Worm (Caenorhabditis elegans) whole organism, dauer: ENCODE results near the gene ldh-1.
"Not testable (repeated sequence)": the region's sequence is repeated elsewhere in the genome, so short reads cannot be mapped to it uniquely, and the experiment has no call there.

Experiments used
- unc-62 ChIP-seq: sonication (generic microtip); optimal IDR thresholded peaks from 2 replicates; lab custom pipeline; 2017; ENCODE audit warnings: missing biosample characterization, missing genetic modification reagents, missing genetic modification characterization

Gene ldh-1

DNA sequence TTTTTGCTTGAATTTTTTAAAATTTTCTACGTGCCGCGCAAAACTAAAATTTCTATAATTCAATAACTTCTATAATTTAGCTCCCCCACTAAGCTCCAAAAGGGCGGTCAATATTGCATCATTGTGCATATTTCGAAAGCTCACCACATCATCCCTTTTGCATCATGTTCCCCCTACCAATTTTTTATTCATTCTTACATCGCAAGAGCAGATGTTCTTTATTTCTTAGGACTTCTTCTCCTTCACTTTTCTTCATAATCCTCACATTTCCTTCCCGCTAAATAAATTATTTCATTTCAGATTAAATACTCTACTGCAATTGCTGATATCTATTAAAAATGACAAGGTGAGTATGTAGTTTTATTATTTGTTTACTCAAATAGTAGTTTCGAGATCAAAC lies at the start of gene ldh-1:
TSS of gene ldh-1 (plus strand) at position 301 of the 400 bp plus-strand sequence.
- TF ChIP-seq unc-62 (GFP tag; lab: Kevin White, UChicago) = no peak

DNA sequence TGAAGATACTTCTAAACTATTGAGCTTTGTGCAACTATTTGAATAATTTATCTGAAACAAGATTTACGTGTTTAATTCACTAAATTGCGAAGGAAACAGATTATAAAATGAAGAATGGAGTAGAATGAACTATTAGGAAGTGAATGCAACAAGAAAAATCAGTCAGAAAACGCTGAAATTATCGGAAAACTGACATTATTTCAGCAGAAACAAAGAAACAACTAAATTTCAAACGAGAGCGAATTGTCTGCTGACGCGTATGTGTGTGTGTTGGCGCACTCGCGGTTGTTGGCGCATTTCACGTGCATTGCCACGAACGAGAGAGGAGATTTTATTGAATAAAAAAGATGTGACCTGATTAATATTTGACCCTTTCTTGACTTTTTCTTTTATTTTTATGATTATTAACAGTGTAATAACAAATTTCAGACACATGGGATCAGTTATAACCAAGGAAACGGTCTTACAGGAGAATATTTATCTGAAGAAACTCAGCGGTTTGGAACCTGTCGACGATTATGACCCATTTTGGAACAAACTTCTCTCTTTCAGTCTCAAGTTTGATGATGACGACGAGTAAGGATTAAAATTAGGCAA lies 48.0 kb upstream of the ldh-1 start, which contains the start of the genes trr-1 and C47D12.2:
TSS of gene trr-1 (minus strand) at position 51 of the 597 bp plus-strand sequence.
TSS of gene C47D12.2 (plus strand) at position 430 of the 597 bp plus-strand sequence.
- TF ChIP-seq unc-62 (GFP tag; lab: Kevin White, UChicago) = no peak

DNA sequence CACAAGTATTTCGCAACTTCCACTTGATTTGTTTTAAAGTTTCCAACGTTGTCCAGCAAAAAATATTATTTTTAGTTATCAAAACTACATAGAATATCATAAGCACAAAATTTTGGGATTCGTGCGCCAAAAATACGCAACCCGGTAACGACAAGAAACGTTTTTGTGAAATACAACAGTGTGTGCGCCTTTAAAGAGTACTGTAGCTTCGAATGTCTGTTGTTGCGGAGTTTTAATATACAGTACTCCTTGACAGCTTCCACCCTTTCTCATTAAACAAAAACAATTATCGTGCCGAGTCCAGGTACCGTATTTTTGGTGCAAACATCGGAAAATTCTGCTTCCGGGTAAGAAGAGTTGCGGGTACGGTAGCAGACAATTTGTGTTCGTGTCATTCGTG lies 43.8 kb upstream of the ldh-1 start:
- TF ChIP-seq unc-62 (GFP tag; lab: Kevin White, UChicago) = no peak

DNA sequence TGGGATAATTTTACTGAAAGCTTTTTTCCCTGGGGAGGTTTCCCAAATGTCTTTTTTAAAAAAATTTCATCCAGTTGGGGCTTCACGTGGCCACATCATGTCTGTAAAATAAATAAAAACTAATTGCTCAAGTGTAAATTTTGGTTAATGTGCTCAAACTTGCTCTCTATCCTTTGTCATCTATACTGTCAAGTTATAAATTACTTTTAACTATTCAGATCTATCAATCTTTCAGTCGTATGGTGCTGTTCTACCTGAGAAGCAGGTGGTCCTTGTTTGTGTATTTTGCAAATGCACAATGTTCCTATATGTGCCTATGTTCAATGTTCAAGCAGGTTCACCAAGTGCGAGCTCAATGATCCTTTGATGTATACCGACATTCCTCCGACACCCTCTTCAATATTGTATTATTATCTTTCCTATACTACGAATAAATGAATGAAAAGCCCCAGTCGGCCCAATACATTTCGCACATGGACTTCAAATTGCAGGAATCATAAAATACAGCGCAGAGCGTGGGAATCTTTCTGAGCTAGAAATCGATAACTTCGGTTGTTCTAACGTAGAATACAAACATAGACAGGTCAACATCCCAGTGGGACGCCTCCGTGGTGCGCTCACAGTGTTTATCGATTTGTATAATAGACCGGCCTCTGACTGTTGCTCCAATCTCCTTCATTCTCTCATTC lies 42.7 kb upstream of the ldh-1 start, which contains the start of the genes sfxn-1.4 and C47D12.4:
TSS of gene sfxn-1.4 (minus strand) at position 101 of the 689 bp plus-strand sequence.
TSS of gene C47D12.4 (plus strand) at position 639 of the 689 bp plus-strand sequence.
- TF ChIP-seq unc-62 (GFP tag; lab: Kevin White, UChicago) = no peak

DNA sequence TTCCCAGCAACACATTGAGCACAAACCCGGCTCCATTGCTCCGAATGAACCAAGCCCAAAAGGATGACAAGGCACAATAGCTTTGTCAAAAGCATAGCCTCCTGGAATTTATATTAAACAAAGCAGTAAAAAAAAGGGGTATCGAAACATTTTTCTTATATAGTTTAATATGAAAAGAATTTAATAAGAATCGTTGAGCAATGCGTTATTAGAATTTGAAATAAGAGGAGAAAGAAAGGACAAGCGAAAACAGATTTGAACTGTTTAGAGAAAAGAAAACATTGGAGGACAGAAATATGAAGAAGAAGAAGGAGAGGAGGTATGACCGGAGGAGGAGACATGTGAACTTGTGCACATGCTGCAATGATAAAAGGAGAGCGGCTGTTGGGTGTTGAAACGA lies 38.8 kb upstream of the ldh-1 start, which contains the start of gene C47D12.5:
TSS of gene C47D12.5 (minus strand) at position 101 of the 400 bp plus-strand sequence.
- TF ChIP-seq unc-62 (GFP tag; lab: Kevin White, UChicago) = no peak

DNA sequence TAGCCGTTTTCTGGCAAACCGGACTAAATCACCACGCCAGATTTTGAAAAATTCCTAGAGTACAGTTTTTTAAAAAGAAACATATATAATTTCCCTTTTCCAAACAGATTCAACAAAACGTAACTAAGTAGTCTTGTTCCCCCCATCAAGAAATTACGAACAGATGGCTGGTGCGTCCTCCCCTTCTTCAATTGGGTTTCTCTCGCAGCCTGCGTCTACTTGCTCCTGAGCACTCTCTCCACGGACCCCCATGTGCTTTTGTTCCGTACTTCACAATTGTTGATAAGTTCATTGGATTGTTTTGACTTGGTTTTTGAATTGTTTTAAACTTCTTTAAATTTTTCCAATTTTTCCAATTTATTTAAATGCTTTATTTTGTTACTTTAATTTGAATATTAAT lies 36.0 kb upstream of the ldh-1 start:
- no peak for TF ChIP-seq unc-62 (GFP tag; lab: Kevin White, UChicago)

DNA sequence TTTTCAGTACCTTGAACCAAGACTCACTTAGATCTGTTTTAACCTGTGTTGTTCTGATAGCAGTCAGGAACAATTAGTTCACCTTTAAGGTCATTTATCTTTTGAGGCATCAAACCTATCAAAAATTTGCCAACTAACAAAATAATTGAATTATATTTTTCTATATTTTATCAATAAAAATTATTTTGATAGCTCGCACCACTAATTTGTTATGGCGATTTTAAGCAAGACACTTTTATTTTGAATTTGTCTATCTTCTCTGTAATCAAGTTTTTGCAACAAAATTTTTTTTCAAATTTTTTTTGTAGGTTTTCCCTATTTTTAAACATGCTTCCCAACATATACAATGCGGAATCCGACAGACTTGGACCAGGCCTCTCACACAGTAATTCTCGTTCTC lies 35.4 kb upstream of the ldh-1 start, which contains the start of gene kel-1:
TSS of gene kel-1 (plus strand) at position 301 of the 400 bp plus-strand sequence.
- no peak for TF ChIP-seq unc-62 (GFP tag; lab: Kevin White, UChicago)

DNA sequence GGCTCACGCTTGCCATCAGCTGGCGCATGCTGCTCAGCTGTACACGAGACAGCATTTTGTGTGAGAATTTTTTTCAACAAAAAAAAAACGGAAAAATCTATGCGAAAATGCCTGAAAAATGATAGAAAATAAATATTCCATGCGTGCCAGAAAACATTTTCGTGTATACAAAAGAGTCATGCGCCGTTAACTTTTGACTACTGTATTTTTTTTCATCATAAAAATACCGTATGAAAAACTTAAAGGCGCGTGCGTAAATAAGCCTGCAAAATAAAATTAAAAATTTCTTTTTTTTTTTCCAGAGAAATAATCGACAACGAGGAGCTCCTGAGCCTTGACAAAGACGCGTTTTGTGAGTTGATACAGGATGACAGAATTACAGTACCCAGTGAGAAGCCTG lies 34.1 kb upstream of the ldh-1 start:
- TF ChIP-seq unc-62 (GFP tag; lab: Kevin White, UChicago) = no peak

DNA sequence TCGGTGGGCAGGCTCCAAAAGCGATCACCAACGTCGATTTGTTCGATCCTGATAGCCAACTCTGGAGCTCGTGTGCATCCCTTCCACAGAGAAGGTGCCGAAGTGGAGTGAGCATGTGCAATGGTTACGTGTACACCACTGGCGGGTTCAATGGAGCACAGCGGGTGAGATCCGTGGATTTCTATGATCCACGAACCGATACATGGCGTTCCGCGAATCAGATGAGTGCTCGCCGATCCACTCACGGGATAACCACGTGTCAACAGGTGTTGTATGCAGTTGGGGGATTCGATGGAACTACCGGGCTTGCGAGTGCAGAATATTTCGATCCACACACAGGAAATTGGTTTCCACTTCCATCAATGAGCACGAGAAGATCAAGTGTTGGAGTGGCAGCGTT lies 33.1 kb upstream of the ldh-1 start:
- TF ChIP-seq unc-62 (GFP tag; lab: Kevin White, UChicago) = no peak

DNA sequence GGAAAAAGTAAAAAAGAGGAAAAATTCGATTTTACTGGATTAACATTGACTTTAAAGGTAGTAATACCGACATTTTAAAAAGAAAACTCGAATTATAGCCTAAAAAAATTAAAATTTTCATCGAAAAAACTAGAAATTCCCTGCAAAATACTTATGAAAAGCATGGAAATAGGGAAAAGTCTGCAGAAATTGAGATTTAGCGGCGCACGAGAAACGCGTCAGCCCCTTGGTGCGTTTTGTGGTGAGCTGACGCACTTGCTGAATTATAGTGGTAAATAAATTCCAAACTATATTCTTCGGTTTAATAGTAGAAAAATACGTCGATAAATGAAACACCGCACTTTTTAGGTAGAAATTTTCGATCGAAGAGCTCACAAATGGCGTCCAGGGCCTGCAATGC lies 29.6 kb upstream of the ldh-1 start:
- no peak for TF ChIP-seq unc-62 (GFP tag; lab: Kevin White, UChicago)

DNA sequence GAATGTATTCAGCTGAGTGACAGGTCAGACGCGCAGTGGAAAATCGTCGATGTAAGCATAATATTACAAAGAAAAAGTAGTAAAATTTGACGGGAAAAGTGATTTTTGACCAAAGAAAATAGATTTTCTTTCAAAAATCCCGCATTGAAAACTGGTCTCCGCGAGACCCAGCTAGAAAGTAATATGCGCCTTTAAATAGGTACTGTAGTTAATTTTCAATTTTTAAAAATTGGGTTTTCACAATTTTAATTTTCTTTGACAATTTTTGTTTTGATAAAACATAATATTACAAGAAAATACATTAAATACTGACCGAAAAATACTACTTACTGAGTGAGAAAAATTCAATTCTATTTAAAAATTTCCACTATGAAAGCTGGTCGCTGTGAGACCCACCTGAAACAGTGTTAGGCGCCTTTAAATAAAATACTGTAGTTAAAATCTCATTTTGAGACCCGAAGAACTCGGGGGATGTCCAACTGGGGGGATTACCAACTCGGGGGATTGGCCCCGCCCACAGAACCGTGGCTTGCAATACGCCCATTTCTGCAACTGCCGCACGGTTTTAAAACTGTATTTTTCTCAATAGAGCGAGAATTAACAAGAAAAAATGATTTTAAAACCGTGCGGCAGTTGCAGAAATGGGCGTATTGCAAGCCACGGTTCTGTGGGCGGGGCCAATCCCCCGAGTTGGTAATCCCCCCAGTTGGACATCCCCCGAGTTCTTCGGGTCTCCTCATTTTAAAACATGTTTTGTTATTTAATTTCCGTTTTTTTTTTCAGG lies 28.7 kb upstream of the ldh-1 start, which contains the start of gene tars-1:
TSS of gene tars-1 (minus strand) at position 497 of the 784 bp plus-strand sequence.
- TF ChIP-seq unc-62 (GFP tag; lab: Kevin White, UChicago) = not testable (repeated sequence)

DNA sequence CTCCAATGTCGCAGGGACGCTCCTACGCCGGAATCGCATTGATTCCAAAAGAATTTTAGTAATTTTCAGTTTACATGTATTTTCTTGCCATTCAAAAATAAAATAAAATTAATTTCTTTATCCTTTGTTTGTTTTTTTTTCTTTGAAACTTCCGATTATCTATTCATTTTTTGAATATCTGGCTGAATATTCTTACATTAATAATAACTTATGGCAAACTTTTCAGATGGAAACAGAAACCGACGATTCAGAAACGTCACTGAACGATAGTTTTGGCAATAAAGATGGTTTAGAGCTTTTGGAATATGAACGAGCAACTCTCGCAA lies 28.1 kb upstream of the ldh-1 start, which contains the start of gene xpf-1:
TSS of gene xpf-1 (plus strand) at position 227 of the 326 bp plus-strand sequence.
- no peak for TF ChIP-seq unc-62 (GFP tag; lab: Kevin White, UChicago)

DNA sequence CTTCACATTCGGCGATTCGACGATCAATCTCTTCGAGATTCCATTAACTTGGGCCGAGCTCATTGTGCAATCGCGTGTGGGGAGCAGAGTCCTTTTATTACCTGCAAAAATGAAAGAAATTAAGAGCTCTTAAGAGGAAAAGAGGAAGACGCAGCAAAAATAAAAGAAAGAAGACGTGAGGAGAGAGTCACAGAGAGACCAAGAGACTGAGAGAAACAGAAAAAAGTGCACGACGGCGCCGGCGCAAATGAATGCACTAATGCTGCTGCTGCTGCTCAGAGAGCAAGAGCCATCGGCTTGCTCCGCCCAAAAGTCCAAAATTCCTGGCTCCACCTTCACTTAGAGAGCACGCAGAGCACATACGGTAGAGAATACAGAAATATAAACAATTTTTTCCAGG lies 23.8 kb upstream of the ldh-1 start, which contains the start of gene inos-1:
TSS of gene inos-1 (minus strand) at position 101 of the 400 bp plus-strand sequence.
- TF ChIP-seq unc-62 (GFP tag; lab: Kevin White, UChicago) = no peak

DNA sequence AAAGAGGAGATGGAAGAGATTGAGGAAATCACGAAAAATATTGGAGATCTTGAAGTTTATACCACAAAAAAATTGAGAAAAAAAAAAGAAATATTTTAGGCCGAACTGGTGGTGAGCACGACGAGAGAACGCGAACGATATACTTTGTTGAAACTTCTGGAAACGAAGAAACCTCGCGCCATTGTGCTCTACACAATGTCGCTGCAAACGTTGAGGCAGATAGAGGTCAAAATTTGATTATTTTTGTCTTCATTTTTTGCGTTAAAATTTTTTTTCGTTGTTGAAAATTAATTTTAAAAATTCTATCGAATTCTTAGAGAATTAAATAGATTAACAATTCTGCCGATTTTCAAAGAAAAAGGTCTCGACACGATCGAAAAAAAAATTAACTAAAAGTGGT lies 23.4 kb upstream of the ldh-1 start:
- no peak for TF ChIP-seq unc-62 (GFP tag; lab: Kevin White, UChicago)

DNA sequence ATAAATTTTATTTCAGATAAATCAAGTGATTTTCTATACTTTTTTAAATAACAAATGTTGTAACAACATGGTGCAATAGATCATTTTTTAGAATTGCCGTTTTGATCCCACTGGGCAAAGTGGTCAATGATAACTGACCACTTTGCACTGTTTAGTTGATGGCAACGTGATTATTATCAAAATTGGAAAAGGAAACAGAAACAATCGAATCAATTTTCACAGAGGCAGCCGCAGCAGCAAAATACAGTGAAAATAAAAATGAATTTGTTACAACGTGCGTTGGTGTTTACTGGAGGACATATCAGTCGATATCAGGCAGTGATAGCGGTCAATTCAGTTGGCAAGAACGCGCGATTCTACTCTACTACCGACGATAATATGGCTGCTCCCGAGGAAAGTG lies 18.2 kb upstream of the ldh-1 start, which contains the start of gene VF13D12L.3:
TSS of gene VF13D12L.3 (plus strand) at position 223 of the 400 bp plus-strand sequence.
- no peak for TF ChIP-seq unc-62 (GFP tag; lab: Kevin White, UChicago)
